Fruit fly (Drosophila melanogaster) whole organism, embryonic: ENCODE measurements around the gene CG17819.

Experiments used
- Atf-2 ChIP-seq: fragments of 200-800 bp; sonication (Bioruptor generic); optimal IDR thresholded peaks from 2 replicates; lab custom pipeline; 2016; ENCODE audit warnings: missing biosample characterization, missing genetic modification characterization
- Atf3 ChIP-seq: fragments of 200-800 bp; sonication (Bioruptor generic); optimal IDR thresholded peaks from 3 replicates; lab custom pipeline; 2016; ENCODE audit warnings: missing biosample characterization, missing genetic modification characterization
- Blimp-1 ChIP-seq: fragments of 200-800 bp; sonication (Bioruptor generic); optimal IDR thresholded peaks from 3 replicates; lab custom pipeline; 2018; ENCODE audit warnings: missing biosample characterization, missing genetic modification characterization, mild to moderate bottlenecking, moderate library complexity, missing genetic modification reagents
- CG10431 ChIP-seq: fragments of 200-800 bp; sonication (Bioruptor generic); optimal IDR thresholded peaks from 3 replicates; lab custom pipeline; 2018; ENCODE audit warnings: missing biosample characterization, mild to moderate bottlenecking, missing genetic modification characterization
- CG10654 ChIP-seq: fragments of 200-800 bp; sonication (Bioruptor generic); optimal IDR thresholded peaks from 2 replicates; lab custom pipeline; 2016; ENCODE audit warnings: missing biosample characterization, missing genetic modification characterization
- CG12236 ChIP-seq: fragments of 200-800 bp; sonication (Bioruptor generic); optimal IDR thresholded peaks from 2 replicates; lab custom pipeline; 2016; ENCODE audit warnings: missing biosample characterization, missing genetic modification characterization
- CG12744 ChIP-seq: fragments of 200-800 bp; sonication (Bioruptor generic); optimal IDR thresholded peaks from 2 replicates; lab custom pipeline; 2016; ENCODE audit warnings: missing biosample characterization, missing genetic modification characterization
- CG14965 ChIP-seq: fragments of 200-800 bp; sonication (Bioruptor generic); optimal IDR thresholded peaks from 2 replicates; lab custom pipeline; 2016; ENCODE audit warnings: missing biosample characterization, missing genetic modification characterization, borderline replicate concordance
- CG1647 ChIP-seq: fragments of 200-800 bp; sonication (Bioruptor generic); optimal IDR thresholded peaks from 3 replicates; lab custom pipeline; 2016; ENCODE audit warnings: missing biosample characterization, missing genetic modification characterization
- CG16815 ChIP-seq: fragments of 200-800 bp; sonication (Bioruptor generic); optimal IDR thresholded peaks from 3 replicates; lab custom pipeline; 2017; ENCODE audit warnings: missing biosample characterization, mild to moderate bottlenecking, missing genetic modification characterization
- CG17328 ChIP-seq: fragments of 200-800 bp; sonication (Bioruptor generic); IDR thresholded peaks from 2 replicates; pipeline ENCODE4 v1.3.6; 2022; ENCODE audit warnings: missing biosample characterization, missing genetic modification characterization
- CG2889 ChIP-seq: fragments of 200-800 bp; sonication (Bioruptor generic); IDR thresholded peaks from 3 replicates; pipeline ENCODE4 v1.3.6; 2022; ENCODE audit warnings: missing biosample characterization, missing genetic modification characterization
- CG31388 ChIP-seq: fragments of 200-800 bp; sonication (Bioruptor generic); optimal IDR thresholded peaks from 2 replicates; lab custom pipeline; 2016; ENCODE audit warnings: missing biosample characterization, missing genetic modification characterization
- CG31441 ChIP-seq: fragments of 200-800 bp; sonication (Bioruptor generic); IDR thresholded peaks from 2 replicates; pipeline ENCODE4 v1.3.6; 2022; ENCODE audit warnings: missing biosample characterization, missing genetic modification characterization
- CG43689 ChIP-seq: fragments of 200-800 bp; sonication (Bioruptor generic); IDR thresholded peaks from 2 replicates; pipeline ENCODE4 v1.3.6; 2022; ENCODE audit warnings: missing biosample characterization, missing genetic modification characterization
- CG5953 ChIP-seq: fragments of 200-800 bp; sonication (Bioruptor generic); IDR thresholded peaks from 2 replicates; pipeline ENCODE4 v1.3.6; 2022; ENCODE audit warnings: missing biosample characterization, missing genetic modification characterization
- CG7556 ChIP-seq: fragments of 200-800 bp; sonication (Bioruptor generic); optimal IDR thresholded peaks from 2 replicates; lab custom pipeline; 2017; ENCODE audit warnings: missing biosample characterization, mild to moderate bottlenecking, missing genetic modification characterization
- CG7963 ChIP-seq: fragments of 200-800 bp; sonication (Bioruptor generic); IDR thresholded peaks from 3 replicates; pipeline ENCODE4 v1.3.6; 2022; ENCODE audit warnings: missing biosample characterization, missing genetic modification characterization; ENCODE audit not compliant: partially characterized antibody
- CG8944 ChIP-seq: fragments of 200-800 bp; sonication (Bioruptor generic); optimal IDR thresholded peaks from 3 replicates; lab custom pipeline; 2016; ENCODE audit warnings: missing biosample characterization, missing genetic modification characterization
- CG9215 ChIP-seq: fragments of 200-800 bp; sonication (Bioruptor generic); IDR thresholded peaks from 2 replicates; pipeline ENCODE4 v1.3.6; 2022; ENCODE audit warnings: missing biosample characterization, missing genetic modification characterization
- CG9609 ChIP-seq: fragments of 200-800 bp; sonication (Bioruptor generic); optimal IDR thresholded peaks from 3 replicates; lab custom pipeline; 2016; ENCODE audit warnings: missing biosample characterization, missing genetic modification characterization
- CG9817 ChIP-seq: fragments of 200-800 bp; sonication (Bioruptor generic); optimal IDR thresholded peaks from 2 replicates; lab custom pipeline; 2018; ENCODE audit warnings: missing biosample characterization, mild to moderate bottlenecking, missing genetic modification characterization, moderate library complexity
- Camta ChIP-seq: fragments of 200-800 bp; sonication (Bioruptor generic); optimal IDR thresholded peaks from 2 replicates; lab custom pipeline; 2016; ENCODE audit warnings: missing biosample characterization, missing genetic modification characterization
- Chrac-16 ChIP-seq: fragments of 200-800 bp; sonication (Bioruptor generic); optimal IDR thresholded peaks from 3 replicates; lab custom pipeline; 2016; ENCODE audit warnings: missing biosample characterization, missing genetic modification characterization
- Dek ChIP-seq: fragments of 200-800 bp; sonication (Bioruptor generic); optimal IDR thresholded peaks from 3 replicates; lab custom pipeline; 2019; ENCODE audit warnings: missing biosample characterization, mild to moderate bottlenecking, missing genetic modification characterization, moderate library complexity
- Dip2 ChIP-seq: fragments of 200-800 bp; sonication (Bioruptor generic); IDR thresholded peaks from 2 replicates; pipeline ENCODE4 v1.3.6; 2022; ENCODE audit warnings: missing biosample characterization, missing genetic modification characterization
- Dll ChIP-seq: fragments of 200-800 bp; sonication (Bioruptor generic); IDR thresholded peaks from 4 replicates; pipeline ENCODE4 v1.3.6; 2022; ENCODE audit warnings: missing biosample characterization, missing genetic modification characterization; ENCODE audit not compliant: partially characterized antibody
- E2f2 ChIP-seq: fragments of 200-800 bp; sonication (Bioruptor generic); IDR thresholded peaks from 2 replicates; pipeline ENCODE4 v1.3.6; 2022; ENCODE audit warnings: missing biosample characterization, missing genetic modification characterization
- Hand ChIP-seq: fragments of 200-800 bp; sonication (Bioruptor generic); optimal IDR thresholded peaks from 2 replicates; lab custom pipeline; 2017; ENCODE audit warnings: mild to moderate bottlenecking, missing biosample characterization, missing genetic modification reagents, missing genetic modification characterization
- HmgZ ChIP-seq: fragments of 200-800 bp; sonication (Bioruptor generic); optimal IDR thresholded peaks from 2 replicates; lab custom pipeline; 2018; ENCODE audit warnings: missing biosample characterization, mild to moderate bottlenecking, missing genetic modification characterization
- Hr51 ChIP-seq, 2 experiments: fragments of 200-800 bp; sonication (Bioruptor generic); optimal IDR thresholded peaks; 2 replicates in 1 of 2; 3 replicates in 1 of 2; lab custom pipeline; 2016 to 2018; ENCODE audit warnings: missing biosample characterization in 2 of 2, missing genetic modification characterization in 2 of 2, mild to moderate bottlenecking in 1 of 2, moderate library complexity in 1 of 2
- Hsf ChIP-seq: fragments of 200-800 bp; sonication (Bioruptor generic); optimal IDR thresholded peaks from 3 replicates; lab custom pipeline; 2016; ENCODE audit warnings: missing biosample characterization, missing genetic modification characterization
- Lim3 ChIP-seq: fragments of 200-800 bp; sonication (Bioruptor generic); IDR thresholded peaks from 2 replicates; pipeline ENCODE4 v1.3.6; 2022; ENCODE audit warnings: missing biosample characterization, missing genetic modification characterization
- MBD-R2 ChIP-seq: fragments of 200-800 bp; sonication (Bioruptor generic); IDR thresholded peaks from 2 replicates; pipeline ENCODE4 v1.3.6; 2022; ENCODE audit warnings: missing biosample characterization, missing genetic modification characterization
- Ravus ChIP-seq: fragments of 200-800 bp; sonication (Bioruptor generic); IDR thresholded peaks from 2 replicates; pipeline ENCODE4 v1.3.6; 2022; ENCODE audit warnings: missing biosample characterization, missing genetic modification characterization
- Sin3A ChIP-seq: fragments of >200 bp; optimal IDR thresholded peaks from 2 replicates; lab custom pipeline; 2018
- Sox102F ChIP-seq: fragments of 200-800 bp; sonication (Bioruptor generic); optimal IDR thresholded peaks from 2 replicates; lab custom pipeline; 2018; ENCODE audit warnings: missing biosample characterization, mild to moderate bottlenecking, missing genetic modification characterization, moderate library complexity
- Spps ChIP-seq: fragments of 200-800 bp; sonication (Bioruptor generic); optimal IDR thresholded peaks from 2 replicates; lab custom pipeline; 2018; ENCODE audit warnings: missing biosample characterization, mild to moderate bottlenecking, missing genetic modification characterization
- bcd ChIP-seq: fragments of 200-800 bp; sonication (Bioruptor generic); optimal IDR thresholded peaks from 2 replicates; lab custom pipeline; 2017; ENCODE audit warnings: missing biosample characterization, mild to moderate bottlenecking, missing genetic modification characterization
- br ChIP-seq: fragments of >200 bp; optimal IDR thresholded peaks from 2 replicates; lab custom pipeline; 2017
- esg ChIP-seq: fragments of 200-800 bp; sonication (Bioruptor generic); conservative IDR thresholded peaks from 2 replicates; pipeline ENCODE4 v1.3.6; 2022; ENCODE audit warnings: missing biosample characterization, missing genetic modification characterization
- ftz-f1 ChIP-seq: fragments of 200-800 bp; sonication (Bioruptor generic); optimal IDR thresholded peaks from 2 replicates; lab custom pipeline; 2016; ENCODE audit warnings: missing biosample characterization, missing genetic modification characterization
- hth ChIP-seq: fragments of >200 bp; optimal IDR thresholded peaks from 2 replicates; lab custom pipeline; 2017; ENCODE audit warnings: inconsistent platforms
- klu ChIP-seq: fragments of 200-800 bp; sonication (Bioruptor generic); IDR thresholded peaks from 2 replicates; pipeline ENCODE4 v1.3.6; 2022; ENCODE audit warnings: missing biosample characterization, missing genetic modification characterization
- luna ChIP-seq: fragments of 200-800 bp; sonication (Bioruptor generic); optimal IDR thresholded peaks from 2 replicates; lab custom pipeline; 2016; ENCODE audit warnings: missing biosample characterization, missing genetic modification characterization
- otp ChIP-seq: fragments of 200-800 bp; sonication (Bioruptor generic); IDR thresholded peaks from 3 replicates; pipeline ENCODE4, ENCODE4 v1.3.6; 2022; ENCODE audit warnings: missing biosample characterization, missing genetic modification characterization
- ranshi ChIP-seq: fragments of 200-800 bp; sonication (Bioruptor generic); IDR thresholded peaks from 2 replicates; pipeline ENCODE4 v1.3.6; 2022; ENCODE audit warnings: missing biosample characterization, missing genetic modification characterization
- scrt ChIP-seq: fragments of 200-800 bp; sonication (Bioruptor generic); optimal IDR thresholded peaks from 2 replicates; lab custom pipeline; 2018; ENCODE audit warnings: missing biosample characterization, mild to moderate bottlenecking, missing genetic modification characterization, moderate library complexity
- seq ChIP-seq: fragments of 200-800 bp; sonication (Bioruptor generic); IDR thresholded peaks from 2 replicates; pipeline ENCODE4 v1.3.6; 2022; ENCODE audit warnings: missing biosample characterization, missing genetic modification characterization
- sob ChIP-seq: fragments of 200-800 bp; sonication (Bioruptor generic); IDR thresholded peaks from 2 replicates; pipeline ENCODE4 v1.3.6; 2022; ENCODE audit warnings: missing biosample characterization, missing genetic modification characterization
- ssp ChIP-seq: fragments of 200-800 bp; sonication (Bioruptor generic); IDR thresholded peaks from 2 replicates; pipeline ENCODE4 v1.3.6; 2022; ENCODE audit warnings: missing biosample characterization, missing genetic modification characterization
- ttk ChIP-seq: fragments of 200-800 bp; sonication (Bioruptor generic); IDR thresholded peaks from 2 replicates; pipeline ENCODE4 v2.1.2; 2022; ENCODE audit warnings: missing biosample characterization, missing genetic modification characterization
- usp ChIP-seq: fragments of >200 bp; optimal IDR thresholded peaks from 2 replicates; lab custom pipeline; 2017; ENCODE audit warnings: missing biosample characterization, missing genetic modification characterization
- yki ChIP-seq: fragments of >200 bp; optimal IDR thresholded peaks from 3 replicates; lab custom pipeline; 2018

The CG17819 gene

DNA sequence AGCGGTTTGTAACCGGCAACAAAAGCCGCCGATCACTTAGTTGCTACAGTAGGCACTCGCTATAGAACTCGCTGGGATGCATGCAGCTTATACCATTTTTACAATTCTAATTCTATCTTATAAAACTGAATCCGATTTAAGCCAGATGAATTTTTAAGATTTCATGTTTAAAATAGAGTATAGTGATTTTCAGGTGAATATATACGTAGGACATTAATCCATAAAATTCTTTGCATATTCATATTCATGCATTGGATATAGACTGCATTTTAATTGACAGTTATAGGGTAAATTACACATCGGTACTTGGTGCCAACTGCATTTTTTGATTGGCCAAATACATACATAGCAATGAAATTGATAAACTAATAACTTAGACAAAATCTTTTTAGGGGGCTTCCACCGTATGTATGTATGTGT, 2.2 kb upstream of the CG17819 start (continued):
- TF ChIP-seq usp (GFP tag; lab: Kevin White, UChicago) = no peak
- no peak for TF ChIP-seq Camta
- no peak; the same call in 1 of the 2 replicates for TF ChIP-seq CG9215 (GFP tag; lab: Robert Waterston, UW)
- no peak for TF ChIP-seq Atf3 (GFP tag; lab: Kevin White, UChicago)
- TF ChIP-seq ttk (GFP tag; lab: Robert Waterston, UW) = peak; percentile 38; the same call in 1 of the 2 replicates
- no peak for TF ChIP-seq scrt
- TF ChIP-seq Sin3A = no peak
- no peak for TF ChIP-seq MBD-R2
- 0 out of 3 replicates have a peak, but pooled peaks have one; percentile 45 for TF ChIP-seq otp
- peak; percentile 32 for TF ChIP-seq bcd (GFP tag; lab: Kevin White, UChicago)
- no peak for TF ChIP-seq klu (GFP tag; lab: Robert Waterston, UW)
- TF ChIP-seq CG2889 (GFP tag; lab: Robert Waterston, UW) = no peak
- no peak for TF ChIP-seq hth (lab: Kevin White, UChicago)
- TF ChIP-seq CG10431 (GFP tag; lab: Kevin White, UChicago) = no peak
- TF ChIP-seq esg (GFP tag; lab: Robert Waterston, UW) = peak; percentile 39; the same call in 1 of the 2 replicates
- no peak for TF ChIP-seq luna (GFP tag; lab: Kevin White, UChicago)
- TF ChIP-seq HmgZ (tag; lab: Kevin White, UChicago) = no peak
- no peak for TF ChIP-seq Hsf
- no peak for TF ChIP-seq br (lab: Kevin White, UChicago)
- no peak for TF ChIP-seq CG10654 (GFP tag; lab: Kevin White, UChicago)
- peak; percentile 49 for TF ChIP-seq CG8944
- peak; percentile 39 for TF ChIP-seq Blimp-1 (GFP tag; lab: Kevin White, UChicago)
- no peak for TF ChIP-seq Lim3 (GFP tag; lab: Robert Waterston, UW)
- no peak for TF ChIP-seq CG5953
- no peak for TF ChIP-seq yki (lab: Kevin White, UChicago)
- no peak for TF ChIP-seq Spps (tag; lab: Kevin White, UChicago)
- no peak for TF ChIP-seq Dll
- peak; percentile 18 for TF ChIP-seq Chrac-16 (GFP tag; lab: Kevin White, UChicago)
- no peak for TF ChIP-seq CG31441 (GFP tag; lab: Robert Waterston, UW)
- no peak for TF ChIP-seq Dip2 (GFP tag; lab: Robert Waterston, UW)
- TF ChIP-seq CG9817 (tag; lab: Kevin White, UChicago) = peak; percentile 19
- no peak for TF ChIP-seq CG12744 (GFP tag; lab: Kevin White, UChicago)
- TF ChIP-seq CG43689 = no peak
- TF ChIP-seq seq = no peak
- TF ChIP-seq CG1647 (GFP tag; lab: Kevin White, UChicago) = no peak
- TF ChIP-seq Ravus (GFP tag; lab: Robert Waterston, UW) = no peak
- TF ChIP-seq Atf-2 (GFP tag; lab: Kevin White, UChicago) = no peak
- TF ChIP-seq Dek (tag; lab: Kevin White, UChicago) = no peak
- no peak for TF ChIP-seq Hr51 (GFP tag; optimal IDR thresholded peaks at IDR 0.05; lab: Kevin White, UChicago)
- TF ChIP-seq ftz-f1 (GFP tag; lab: Kevin White, UChicago) = no peak
- peak; percentile 50 for TF ChIP-seq CG7556 (GFP tag; lab: Kevin White, UChicago)
- TF ChIP-seq sob = no peak
- no peak for TF ChIP-seq Sox102F
- no peak for TF ChIP-seq CG12236 (GFP tag; lab: Kevin White, UChicago)
- TF ChIP-seq ssp (GFP tag; lab: Robert Waterston, UW) = peak; percentile 34; the same call in 1 of the 2 replicates
- TF ChIP-seq CG14965 (GFP tag; lab: Kevin White, UChicago) = no peak
- TF ChIP-seq E2f2 (GFP tag; lab: Robert Waterston, UW) = no peak
- peak; percentile 53 for TF ChIP-seq ranshi (GFP tag; lab: Robert Waterston, UW)
- no peak for TF ChIP-seq Hand (GFP tag; lab: Kevin White, UChicago)
- no peak for TF ChIP-seq CG31388 (GFP tag; lab: Kevin White, UChicago)
- no peak for TF ChIP-seq CG7963 (GFP tag; lab: Robert Waterston, UW)
- TF ChIP-seq CG9609 (GFP tag; lab: Kevin White, UChicago) = no peak
- TF ChIP-seq CG16815 (GFP tag; lab: Kevin White, UChicago) = peak; percentile 32
- peak; percentile 41; the same call in 1 of the 2 replicates for TF ChIP-seq CG17328 (GFP tag; lab: Robert Waterston, UW)
